Worm (Caenorhabditis elegans) whole organism, L3 larva: ENCODE results near the gene vmo-1.

Experiments used
- R02D3.7 ChIP-seq: fragments of 150-350 bp; optimal IDR thresholded peaks from 2 replicates; lab custom pipeline; 2014; ENCODE audit warnings: missing biosample characterization, missing genetic modification characterization
- ZK546.5 ChIP-seq: sonication (generic microtip); optimal IDR thresholded peaks from 2 replicates; lab custom pipeline; 2017; ENCODE audit warnings: missing biosample characterization, missing genetic modification characterization
- aly-2 ChIP-seq: fragments of 150-350 bp; optimal IDR thresholded peaks from 2 replicates; lab custom pipeline; 2014; ENCODE audit warnings: missing biosample characterization, missing genetic modification characterization
- ama-1 ChIP-seq: fragments of 150-350 bp; optimal IDR thresholded peaks from 2 replicates; lab custom pipeline; 2018
- ceh-16 ChIP-seq: sonication (generic microtip); optimal IDR thresholded peaks from 2 replicates; lab custom pipeline; 2017; ENCODE audit warnings: missing biosample characterization, missing genetic modification characterization
- ceh-9 ChIP-seq: sonication (generic microtip); optimal IDR thresholded peaks from 2 replicates; lab custom pipeline; 2018; ENCODE audit warnings: missing biosample characterization, missing genetic modification characterization
- egl-27 ChIP-seq: sonication (generic microtip); optimal IDR thresholded peaks from 4 replicates; lab custom pipeline; 2017; ENCODE audit warnings: missing biosample characterization, missing genetic modification reagents, missing genetic modification characterization
- egl-5 ChIP-seq: fragments of 150-350 bp; optimal IDR thresholded peaks from 2 replicates; lab custom pipeline; 2017; ENCODE audit warnings: missing biosample characterization, missing genetic modification reagents, missing genetic modification characterization, inconsistent platforms
- elt-1 ChIP-seq: fragments of 150-350 bp; optimal IDR thresholded peaks from 2 replicates; lab custom pipeline; 2014; ENCODE audit warnings: missing biosample characterization, missing genetic modification characterization
- elt-2 ChIP-seq: sonication (generic microtip); optimal IDR thresholded peaks from 2 replicates; lab custom pipeline; 2016; ENCODE audit warnings: missing genetic modification reagents, mild to moderate bottlenecking, missing genetic modification characterization, missing compliant biosample characterization
- fkh-2 ChIP-seq: fragments of 150-350 bp; optimal IDR thresholded peaks from 2 replicates; lab custom pipeline; 2014; ENCODE audit warnings: missing biosample characterization, missing genetic modification reagents, missing genetic modification characterization
- hmg-11 ChIP-seq: sonication (generic microtip); optimal IDR thresholded peaks from 2 replicates; lab custom pipeline; 2016; ENCODE audit warnings: missing genetic modification characterization, missing compliant biosample characterization
- jun-1 ChIP-seq: fragments of 150-350 bp; optimal IDR thresholded peaks from 2 replicates; lab custom pipeline; 2014; ENCODE audit warnings: missing biosample characterization, missing genetic modification reagents, missing genetic modification characterization
- lin-15B ChIP-seq: fragments of 150-350 bp; optimal IDR thresholded peaks from 2 replicates; lab custom pipeline; 2014; ENCODE audit warnings: missing biosample characterization, missing genetic modification characterization
- lin-39 ChIP-seq: fragments of 150-350 bp; optimal IDR thresholded peaks from 2 replicates; lab custom pipeline; 2018; ENCODE audit warnings: missing biosample characterization, missing genetic modification reagents, missing genetic modification characterization
- lsy-12 ChIP-seq: sonication (generic microtip); optimal IDR thresholded peaks from 2 replicates; lab custom pipeline; 2016; ENCODE audit warnings: mild to moderate bottlenecking, missing genetic modification characterization, missing compliant biosample characterization
- nhr-23 ChIP-seq: fragments of 150-350 bp; optimal IDR thresholded peaks from 2 replicates; lab custom pipeline; 2014; ENCODE audit warnings: missing biosample characterization, missing genetic modification reagents, missing genetic modification characterization
- nhr-237 ChIP-seq: fragments of 150-350 bp; optimal IDR thresholded peaks from 2 replicates; lab custom pipeline; 2014; ENCODE audit warnings: missing biosample characterization, missing genetic modification characterization
- nhr-25 ChIP-seq: sonication (generic microtip); optimal IDR thresholded peaks from 2 replicates; lab custom pipeline; 2017; ENCODE audit warnings: missing biosample characterization, missing genetic modification characterization
- nhr-28 ChIP-seq: fragments of 150-350 bp; optimal IDR thresholded peaks from 2 replicates; lab custom pipeline; 2014; ENCODE audit warnings: missing biosample characterization, missing genetic modification characterization
- nhr-43 ChIP-seq: sonication (generic microtip); optimal IDR thresholded peaks from 2 replicates; lab custom pipeline; 2016; ENCODE audit warnings: mild to moderate bottlenecking, missing genetic modification characterization, missing compliant biosample characterization; ENCODE audit not compliant: poor library complexity, severe bottlenecking
- nhr-67 ChIP-seq: fragments of 150-350 bp; optimal IDR thresholded peaks from 2 replicates; lab custom pipeline; 2014; ENCODE audit warnings: missing biosample characterization, missing genetic modification characterization
- nhr-76 ChIP-seq: fragments of 150-350 bp; sonication (generic microtip); optimal IDR thresholded peaks from 5 replicates; lab custom pipeline; 2014; ENCODE audit warnings: missing biosample characterization, missing genetic modification characterization
- pha-4 ChIP-seq: fragments of 150-350 bp; optimal IDR thresholded peaks from 2 replicates; lab custom pipeline; 2014; ENCODE audit warnings: missing biosample characterization, missing genetic modification reagents, missing genetic modification characterization
- pqm-1 ChIP-seq: fragments of 150-350 bp; optimal IDR thresholded peaks from 2 replicates; lab custom pipeline; 2017; ENCODE audit warnings: missing biosample characterization, missing genetic modification characterization, inconsistent platforms
- sea-2 ChIP-seq: fragments of 150-350 bp; sonication (generic microtip); optimal IDR thresholded peaks from 4 replicates; lab custom pipeline; 2014; ENCODE audit warnings: missing biosample characterization, missing genetic modification reagents, missing genetic modification characterization
- skn-1 ChIP-seq: fragments of 150-350 bp; optimal IDR thresholded peaks from 2 replicates; lab custom pipeline; 2014; ENCODE audit warnings: missing biosample characterization, missing genetic modification characterization
- snpc-4 ChIP-seq: fragments of 150-350 bp; optimal IDR thresholded peaks from 2 replicates; lab custom pipeline; 2014; ENCODE audit warnings: missing biosample characterization, missing genetic modification characterization
- tbx-2 ChIP-seq: sonication (generic microtip); optimal IDR thresholded peaks from 2 replicates; lab custom pipeline; 2016; ENCODE audit warnings: mild to moderate bottlenecking, missing genetic modification characterization, missing compliant biosample characterization
- zag-1 ChIP-seq: fragments of 150-350 bp; optimal IDR thresholded peaks from 2 replicates; lab custom pipeline; 2014; ENCODE audit warnings: missing biosample characterization, missing genetic modification characterization

Gene vmo-1

DNA sequence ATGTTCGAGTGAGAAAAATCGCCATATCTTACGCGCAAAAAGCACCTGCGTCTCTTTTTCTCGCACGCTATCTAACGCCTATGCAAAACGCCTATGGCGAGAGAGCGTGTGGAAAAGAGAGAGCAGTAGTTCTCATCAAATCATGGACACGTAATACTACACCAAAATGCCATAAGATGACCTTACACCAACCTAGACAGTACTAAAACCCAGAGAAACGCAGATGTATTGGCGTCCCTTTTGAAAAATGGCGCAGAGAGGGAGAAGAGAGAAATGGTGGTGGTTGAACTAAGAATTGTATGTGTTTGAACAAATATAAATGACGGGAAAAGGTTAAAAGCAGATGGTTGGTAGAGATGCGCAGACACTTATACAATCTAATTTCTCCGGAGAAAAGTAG lies 13.8 kb downstream of the vmo-1 start, which contains the start of gene Y38H6C.16:
Y38H6C.16 (minus strand) TSS at position 293 of the 400 bp plus-strand sequence.
- TF ChIP-seq R02D3.7 (tag; lab: Kevin White, UChicago): no peak
- TF ChIP-seq nhr-25: peak; percentile 49

ce11 chrV:20536208-20536607 lies 16.7 kb downstream of the vmo-1 start, which contains the start of gene Y38H6C.15:
Gene Y38H6C.15 (minus strand): TSS chrV:20536308.
- TF ChIP-seq nhr-76 (tag; lab: Kevin White, UChicago) (no peak), sea-2 (GFP tag; lab: Kevin White, UChicago) (no peak), hmg-11 (no peak), pha-4 (tag; lab: Kevin White, UChicago) (no peak), lin-15B (tag; lab: Kevin White, UChicago) (no peak), zag-1 (tag; lab: Kevin White, UChicago) (no peak), nhr-28 (tag; lab: Kevin White, UChicago) (no peak), elt-1 (tag; lab: Kevin White, UChicago) (no peak)

DNA sequence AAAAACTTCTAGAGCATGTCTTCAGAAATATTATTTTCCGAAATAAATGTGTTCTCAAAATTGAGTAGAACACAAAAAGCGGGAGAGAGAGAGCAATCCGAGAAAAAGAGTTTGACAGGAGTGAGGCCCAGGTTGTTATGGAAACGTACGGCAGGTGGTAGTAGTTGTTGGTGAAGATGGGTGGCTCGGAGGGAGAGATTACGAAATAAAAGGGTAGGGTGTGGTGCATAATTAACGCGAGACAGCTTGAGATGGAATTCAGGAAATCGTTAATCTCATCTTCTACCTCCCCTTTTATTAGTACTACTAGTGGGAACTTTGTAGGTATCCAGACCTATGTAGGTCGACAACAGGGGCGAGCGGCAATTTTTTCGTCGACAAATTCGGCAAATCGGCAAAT lies 18.8 kb downstream of the vmo-1 start, which contains the start of gene famh-161:
famh-161 (minus strand) TSS at position 101 of the 400 bp plus-strand sequence.
- TF ChIP-seq lin-15B (tag; lab: Kevin White, UChicago): no peak

ce11 chrV:20527493-20527892 lies 25.4 kb downstream of the vmo-1 start, which contains the start of gene Y38H6C.13:
Gene Y38H6C.13 (plus strand): TSS chrV:20527793.
- no peak for TF ChIP-seq fkh-2 (tag; lab: Kevin White, UChicago)
- no peak for TF ChIP-seq hmg-11
- TF ChIP-seq ama-1 (lab: Kevin White, UChicago): no peak

DNA sequence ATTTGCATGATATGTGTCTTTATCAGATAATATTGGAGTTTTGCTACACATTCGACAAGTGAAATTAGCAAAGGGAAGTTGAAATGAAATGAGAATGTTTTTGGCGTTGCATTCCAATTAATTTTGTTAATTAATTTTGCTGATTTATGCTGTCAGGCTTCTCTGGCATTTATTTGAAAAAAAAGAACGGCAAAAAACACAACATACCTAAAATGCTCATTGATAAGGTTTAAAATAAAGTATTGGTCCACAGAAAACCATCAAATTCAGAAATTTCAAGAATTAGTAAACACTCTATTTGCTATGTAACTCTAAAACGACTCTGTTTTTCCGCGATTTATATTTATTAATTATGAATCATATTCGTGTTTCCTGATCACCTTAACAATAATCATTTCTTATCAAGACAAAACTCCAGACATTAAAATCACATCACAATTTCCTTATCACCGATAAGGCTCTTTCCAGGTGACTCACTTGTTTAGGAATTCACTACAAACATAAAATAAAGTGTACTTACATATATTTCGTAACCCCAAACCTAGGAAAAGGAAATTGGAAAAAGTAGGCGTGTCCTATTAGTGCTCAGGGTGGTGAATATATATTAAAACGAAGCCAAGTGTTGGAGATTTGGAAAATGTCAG lies 26.9 kb downstream of the vmo-1 start, which contains the start of the genes srh-166 and Y38H6C.24:
srh-166 (minus strand) TSS at position 51 of the 644 bp plus-strand sequence.
Y38H6C.24 (plus strand) TSS at position 620 of the 644 bp plus-strand sequence.
- TF ChIP-seq tbx-2 (no peak), ceh-16 (tag; lab: Kevin White, UChicago) (no peak), lin-39 (tag; lab: Kevin White, UChicago) (no peak), egl-5 (tag; lab: Kevin White, UChicago) (no peak), elt-2 (tag; lab: Kevin White, UChicago) (peak; percentile 82), jun-1 (tag; lab: Kevin White, UChicago) (peak; percentile 52), egl-27 (tag; lab: Kevin White, UChicago) (no peak), pqm-1 (tag; lab: Kevin White, UChicago) (peak; percentile 89), lsy-12 (no peak), skn-1 (tag; lab: Kevin White, UChicago) (peak; percentile 41), nhr-237 (tag; lab: Kevin White, UChicago) (no peak)

ce11 chrV:20522219-20522618 lies 30.7 kb downstream of the vmo-1 start, which contains the start of the genes Y38H6C.9 and fbxa-150:
Gene Y38H6C.9 (minus strand): TSS chrV:20522270.
Gene fbxa-150 (plus strand): TSS chrV:20522598.
- TF ChIP-seq jun-1 (tag; lab: Kevin White, UChicago) (no peak), egl-27 (tag; lab: Kevin White, UChicago) (no peak), tbx-2 (no peak), nhr-67 (no peak), elt-1 (tag; lab: Kevin White, UChicago) (no peak), pha-4 (tag; lab: Kevin White, UChicago) (no peak), aly-2 (tag; lab: Kevin White, UChicago) (no peak), pqm-1 (tag; lab: Kevin White, UChicago) (no peak), nhr-76 (tag; lab: Kevin White, UChicago) (no peak), skn-1 (tag; lab: Kevin White, UChicago) (no peak), nhr-237 (tag; lab: Kevin White, UChicago) (no peak), ceh-9 (tag; lab: Kevin White, UChicago) (no peak), nhr-43 (tag; lab: Kevin White, UChicago) (no peak), nhr-23 (tag; lab: Kevin White, UChicago) (no peak), ama-1 (lab: Kevin White, UChicago) (no peak), lsy-12 (no peak), snpc-4 (tag; lab: Kevin White, UChicago) (no peak), ZK546.5 (no peak), nhr-25 (no peak)
